Fruit fly (Drosophila melanogaster) whole organism, embryonic: Measurements from ENCODE around the gene PMP34.
A peak's percentile ranks its signal among the peaks of the same experiment; 100 is the strongest.

Source experiments
- BtbVII ChIP-seq: fragments of 200-800 bp; sonication (Bioruptor generic); optimal IDR thresholded peaks from 3 replicates; lab custom pipeline; 2017; ENCODE audit warnings: missing biosample characterization, mild to moderate bottlenecking, missing genetic modification characterization
- CG10366 ChIP-seq: fragments of 200-800 bp; sonication (Bioruptor generic); IDR thresholded peaks from 2 replicates; pipeline ENCODE4 v1.3.6; 2022; ENCODE audit warnings: missing biosample characterization, missing genetic modification characterization
- CG11695 ChIP-seq: fragments of 200-800 bp; sonication (Bioruptor generic); IDR thresholded peaks from 3 replicates; pipeline ENCODE4 v1.3.6; 2022; ENCODE audit warnings: missing biosample characterization, missing genetic modification characterization
- CG13296 ChIP-seq: fragments of 200-800 bp; sonication (Bioruptor generic); optimal IDR thresholded peaks from 3 replicates; lab custom pipeline; 2018; ENCODE audit warnings: missing biosample characterization, mild to moderate bottlenecking, missing genetic modification characterization
- CG14710 ChIP-seq: fragments of 200-800 bp; sonication (Bioruptor generic); optimal IDR thresholded peaks from 3 replicates; lab custom pipeline; 2019; ENCODE audit warnings: missing biosample characterization, mild to moderate bottlenecking, missing genetic modification characterization, moderate library complexity
- CG15011 ChIP-seq: fragments of 200-800 bp; sonication (Bioruptor generic); optimal IDR thresholded peaks from 3 replicates; lab custom pipeline; 2018; ENCODE audit warnings: missing biosample characterization, mild to moderate bottlenecking, missing genetic modification characterization
- CG15479 ChIP-seq: fragments of 200-800 bp; sonication (Bioruptor generic); optimal IDR thresholded peaks from 3 replicates; lab custom pipeline; 2019; ENCODE audit warnings: missing biosample characterization, mild to moderate bottlenecking, missing genetic modification characterization, moderate library complexity
- CG15696 ChIP-seq: fragments of 200-800 bp; sonication (Bioruptor generic); optimal IDR thresholded peaks from 2 replicates; lab custom pipeline; 2019; ENCODE audit warnings: missing biosample characterization, mild to moderate bottlenecking, missing genetic modification characterization, moderate library complexity
- CG17328 ChIP-seq: fragments of 200-800 bp; sonication (Bioruptor generic); IDR thresholded peaks from 2 replicates; pipeline ENCODE4 v1.3.6; 2022; ENCODE audit warnings: missing biosample characterization, missing genetic modification characterization
- CG17612 ChIP-seq: fragments of 200-800 bp; sonication (Bioruptor generic); IDR thresholded peaks from 2 replicates; pipeline ENCODE4 v1.3.6; 2022; ENCODE audit warnings: missing biosample characterization, missing genetic modification characterization
- CG17802 ChIP-seq: fragments of 200-800 bp; sonication (Bioruptor generic); optimal IDR thresholded peaks from 2 replicates; lab custom pipeline; 2018; ENCODE audit warnings: missing biosample characterization, mild to moderate bottlenecking, missing genetic modification characterization, moderate library complexity
- CG2116 ChIP-seq: fragments of 200-800 bp; sonication (Bioruptor generic); optimal IDR thresholded peaks from 3 replicates; lab custom pipeline; 2018; ENCODE audit warnings: missing biosample characterization, mild to moderate bottlenecking, missing genetic modification characterization
- CG2120 ChIP-seq: fragments of 200-800 bp; sonication (Bioruptor generic); optimal IDR thresholded peaks from 3 replicates; lab custom pipeline; 2016; ENCODE audit warnings: missing biosample characterization, missing genetic modification characterization
- CG30403 ChIP-seq: fragments of 200-800 bp; sonication (Bioruptor generic); optimal IDR thresholded peaks from 3 replicates; lab custom pipeline; 2016; ENCODE audit warnings: missing biosample characterization, missing genetic modification characterization
- CG3281 ChIP-seq: fragments of 200-800 bp; sonication (Bioruptor generic); optimal IDR thresholded peaks from 3 replicates; lab custom pipeline; 2017; ENCODE audit warnings: missing biosample characterization, mild to moderate bottlenecking, missing genetic modification characterization
- CG34376 ChIP-seq: fragments of 200-800 bp; sonication (Bioruptor generic); optimal IDR thresholded peaks from 2 replicates; lab custom pipeline; 2018; ENCODE audit warnings: missing biosample characterization, mild to moderate bottlenecking, missing genetic modification characterization
- CG34422 ChIP-seq: fragments of 200-800 bp; sonication (Bioruptor generic); IDR thresholded peaks from 3 replicates; pipeline ENCODE4 v1.3.6; 2022; ENCODE audit warnings: missing biosample characterization, missing genetic modification characterization
- CG3847 ChIP-seq: fragments of 200-800 bp; sonication (Bioruptor generic); IDR thresholded peaks from 2 replicates; pipeline ENCODE4 v1.3.6; 2022; ENCODE audit warnings: missing biosample characterization, missing genetic modification characterization
- CG3995 ChIP-seq: fragments of 200-800 bp; sonication (Bioruptor generic); optimal IDR thresholded peaks from 3 replicates; lab custom pipeline; 2016; ENCODE audit warnings: missing biosample characterization, missing genetic modification characterization
- CG4617 ChIP-seq: fragments of 200-800 bp; sonication (Bioruptor generic); optimal IDR thresholded peaks from 3 replicates; lab custom pipeline; 2016; ENCODE audit warnings: missing biosample characterization, missing genetic modification characterization, borderline replicate concordance
- CG4730 ChIP-seq: fragments of 200-800 bp; sonication (Bioruptor generic); IDR thresholded peaks from 2 replicates; pipeline ENCODE4 v1.3.6; 2022; ENCODE audit warnings: missing biosample characterization, missing genetic modification characterization
- CG7357 ChIP-seq: fragments of 200-800 bp; sonication (Bioruptor generic); IDR thresholded peaks from 3 replicates; pipeline ENCODE4 v1.3.6; 2022; ENCODE audit warnings: missing biosample characterization, missing genetic modification characterization
- CG8944 ChIP-seq: fragments of 200-800 bp; sonication (Bioruptor generic); optimal IDR thresholded peaks from 3 replicates; lab custom pipeline; 2016; ENCODE audit warnings: missing biosample characterization, missing genetic modification characterization
- Chrac-16 ChIP-seq: fragments of 200-800 bp; sonication (Bioruptor generic); optimal IDR thresholded peaks from 3 replicates; lab custom pipeline; 2016; ENCODE audit warnings: missing biosample characterization, missing genetic modification characterization
- Dref ChIP-seq: fragments of 200-800 bp; sonication (Bioruptor generic); IDR thresholded peaks from 2 replicates; pipeline ENCODE4 v1.3.6; 2022; ENCODE audit warnings: missing biosample characterization, missing genetic modification characterization
- Elba2 ChIP-seq: fragments of 200-800 bp; sonication (Bioruptor generic); optimal IDR thresholded peaks from 3 replicates; lab custom pipeline; 2016; ENCODE audit warnings: missing biosample characterization, missing genetic modification characterization
- Ets65A ChIP-seq: fragments of 200-800 bp; sonication (Bioruptor generic); peaks from one replicate; lab custom pipeline; 2016; ENCODE audit warnings: missing biosample characterization, missing genetic modification characterization
- H15 ChIP-seq: fragments of 200-800 bp; sonication (Bioruptor generic); IDR thresholded peaks from 3 replicates; pipeline ENCODE4 v1.3.6; 2022; ENCODE audit warnings: missing biosample characterization, missing genetic modification characterization
- Hsf ChIP-seq: fragments of 200-800 bp; sonication (Bioruptor generic); optimal IDR thresholded peaks from 3 replicates; lab custom pipeline; 2016; ENCODE audit warnings: missing biosample characterization, missing genetic modification characterization
- Sin3A ChIP-seq: fragments of >200 bp; optimal IDR thresholded peaks from 2 replicates; lab custom pipeline; 2018
- Taf1 ChIP-seq: fragments of 200-800 bp; sonication (Bioruptor generic); IDR thresholded peaks from 2 replicates; pipeline ENCODE4 v1.3.6; 2022; ENCODE audit warnings: missing biosample characterization, missing genetic modification characterization
- Xbp1 ChIP-seq: fragments of 200-800 bp; sonication (Bioruptor generic); optimal IDR thresholded peaks from 3 replicates; lab custom pipeline; 2016; ENCODE audit warnings: missing biosample characterization, mild to moderate bottlenecking, missing genetic modification characterization
- YL-1 ChIP-seq: fragments of 200-800 bp; sonication (Bioruptor generic); optimal IDR thresholded peaks from 3 replicates; lab custom pipeline; 2017; ENCODE audit warnings: missing biosample characterization, mild to moderate bottlenecking, missing genetic modification characterization
- amos ChIP-seq: fragments of 200-800 bp; sonication (Bioruptor generic); IDR thresholded peaks from 2 replicates; pipeline ENCODE4 v1.3.6; 2022; ENCODE audit warnings: missing biosample characterization, missing genetic modification characterization; ENCODE audit not compliant: partially characterized antibody
- bigmax ChIP-seq: fragments of 200-800 bp; sonication (Bioruptor generic); optimal IDR thresholded peaks from 2 replicates; lab custom pipeline; 2018; ENCODE audit warnings: missing biosample characterization, mild to moderate bottlenecking, missing genetic modification characterization
- en ChIP-seq: fragments of 200-800 bp; sonication (Bioruptor generic); optimal IDR thresholded peaks from 2 replicates; lab custom pipeline; 2016; ENCODE audit warnings: missing biosample characterization, missing genetic modification characterization
- fd96Cb ChIP-seq: fragments of 200-800 bp; sonication (Bioruptor generic); optimal IDR thresholded peaks from 2 replicates; lab custom pipeline; 2018; ENCODE audit warnings: missing biosample characterization, mild to moderate bottlenecking, missing genetic modification characterization, moderate library complexity
- gro ChIP-seq: fragments of 200-800 bp; sonication (Bioruptor generic); optimal IDR thresholded peaks from 2 replicates; lab custom pipeline; 2016; ENCODE audit warnings: missing biosample characterization, missing genetic modification characterization
- kay ChIP-seq: fragments of 200-800 bp; sonication (Bioruptor generic); optimal IDR thresholded peaks from 2 replicates; lab custom pipeline; 2016; ENCODE audit warnings: missing biosample characterization, missing genetic modification characterization
- maf-S ChIP-seq: fragments of 200-800 bp; sonication (Bioruptor generic); optimal IDR thresholded peaks from 2 replicates; lab custom pipeline; 2016; ENCODE audit warnings: missing biosample characterization, missing genetic modification characterization
- nmo ChIP-seq: fragments of 200-800 bp; sonication (Bioruptor generic); optimal IDR thresholded peaks from 2 replicates; lab custom pipeline; 2018; ENCODE audit warnings: missing biosample characterization, mild to moderate bottlenecking, missing genetic modification characterization, moderate library complexity
- pzg ChIP-seq: fragments of 200-800 bp; sonication (Bioruptor generic); optimal IDR thresholded peaks from 3 replicates; lab custom pipeline; 2018; ENCODE audit warnings: missing biosample characterization, mild to moderate bottlenecking, missing genetic modification characterization, moderate library complexity
- ranshi ChIP-seq: fragments of 200-800 bp; sonication (Bioruptor generic); IDR thresholded peaks from 2 replicates; pipeline ENCODE4 v1.3.6; 2022; ENCODE audit warnings: missing biosample characterization, missing genetic modification characterization
- sens ChIP-seq: fragments of 200-800 bp; sonication (Bioruptor generic); peaks from one replicate; lab custom pipeline; 2016; ENCODE audit warnings: missing biosample characterization, missing genetic modification characterization
- slbo ChIP-seq: fragments of 200-800 bp; sonication (Bioruptor generic); IDR thresholded peaks from 2 replicates; pipeline ENCODE4 v1.3.6; 2022; ENCODE audit warnings: missing biosample characterization, missing genetic modification characterization
- sob ChIP-seq: fragments of 200-800 bp; sonication (Bioruptor generic); IDR thresholded peaks from 2 replicates; pipeline ENCODE4 v1.3.6; 2022; ENCODE audit warnings: missing biosample characterization, missing genetic modification characterization
- ssp ChIP-seq: fragments of 200-800 bp; sonication (Bioruptor generic); IDR thresholded peaks from 2 replicates; pipeline ENCODE4 v1.3.6; 2022; ENCODE audit warnings: missing biosample characterization, missing genetic modification characterization
- sug ChIP-seq: fragments of 200-800 bp; optimal IDR thresholded peaks from 2 replicates; lab custom pipeline; 2019; ENCODE audit warnings: missing biosample characterization, mild to moderate bottlenecking, missing genetic modification characterization, moderate library complexity
- unc-4 ChIP-seq: fragments of 200-800 bp; sonication (Bioruptor generic); IDR thresholded peaks from 2 replicates; pipeline ENCODE4 v1.3.6; 2022; ENCODE audit warnings: missing biosample characterization, missing genetic modification characterization; ENCODE audit not compliant: partially characterized antibody
- vvl ChIP-seq: fragments of 200-800 bp; sonication (Bioruptor generic); IDR thresholded peaks from 2 replicates; pipeline ENCODE4 v1.3.6; 2022; ENCODE audit warnings: missing biosample characterization, missing genetic modification characterization
- zf30C ChIP-seq: fragments of 200-800 bp; sonication (Bioruptor generic); optimal IDR thresholded peaks from 3 replicates; lab custom pipeline; 2018; ENCODE audit warnings: missing biosample characterization, mild to moderate bottlenecking, missing genetic modification characterization
- zfh1 ChIP-seq: fragments of 200-800 bp; sonication (Bioruptor generic); IDR thresholded peaks from 3 replicates; pipeline ENCODE4 v1.3.6; 2022; ENCODE audit warnings: missing biosample characterization, missing genetic modification characterization

PMP34 gene

dm6 chr3L:4292120-4292697 is 26.3 kb upstream of the PMP34 start, which contains the start of the genes CG15012 and Fdx2 (continued):
- TF ChIP-seq CG30403 (GFP tag; lab: Kevin White, UChicago) (no peak), en (no peak), fd96Cb (tag; lab: Kevin White, UChicago) (no peak), CG15479 (GFP tag; lab: Kevin White, UChicago) (no peak), CG4730 (GFP tag; lab: Robert Waterston, UW) (no peak), CG10366 (peak; percentile 44), zf30C (GFP tag; lab: Kevin White, UChicago) (no peak), zfh1 (GFP tag; lab: Robert Waterston, UW) (peak; percentile 27; the same call in 1 of the 3 replicates), BtbVII (no peak), CG13296 (GFP tag; lab: Kevin White, UChicago) (no peak), CG11695 (GFP tag; lab: Robert Waterston, UW) (0 out of 3 replicates have a peak, but pooled peaks have one; percentile 18), ssp (peak; percentile 92), CG17612 (no peak), CG17802 (tag; lab: Kevin White, UChicago) (peak; percentile 88), Ets65A (peak; percentile 77), unc-4 (GFP tag; lab: Robert Waterston, UW) (peak; percentile 29; the same call in 1 of the 2 replicates), CG8944 (GFP tag; lab: Kevin White, UChicago) (peak; percentile 34), CG4617 (peak; percentile 96), kay (GFP tag; lab: Kevin White, UChicago) (peak; percentile 28), maf-S (GFP tag; lab: Kevin White, UChicago) (no peak), CG34422 (no peak), CG3281 (peak; percentile 71), Dref (peak; percentile 33; the same call in 1 of the 2 replicates), Hsf (GFP tag; lab: Kevin White, UChicago) (peak; percentile 34), Chrac-16 (GFP tag; lab: Kevin White, UChicago) (peak; percentile 1), CG34376 (GFP tag; lab: Kevin White, UChicago) (peak; percentile 41), Taf1 (no peak), nmo (GFP tag; lab: Kevin White, UChicago) (peak; percentile 71), Sin3A (lab: Kevin White, UChicago) (peak; percentile 82), pzg (GFP tag; lab: Kevin White, UChicago) (peak; percentile 91), CG2116 (GFP tag; lab: Kevin White, UChicago) (peak; percentile 97), CG15696 (tag; lab: Kevin White, UChicago) (peak; percentile 21), Xbp1 (GFP tag; lab: Kevin White, UChicago) (peak; percentile 42), CG17328 (GFP tag; lab: Robert Waterston, UW) (no peak), bigmax (no peak), YL-1 (GFP tag; lab: Kevin White, UChicago) (peak; percentile 93), gro (peak; percentile 46), slbo (GFP tag; lab: Robert Waterston, UW) (peak; percentile 29; the same call in 1 of the 2 replicates), ranshi (GFP tag; lab: Robert Waterston, UW) (no peak), CG3995 (GFP tag; lab: Kevin White, UChicago) (peak; percentile 44), Elba2 (GFP tag; lab: Kevin White, UChicago) (no peak), CG2120 (peak; percentile 46), H15 (GFP tag; lab: Robert Waterston, UW) (no peak), CG15011 (no peak), vvl (GFP tag; lab: Robert Waterston, UW) (peak; percentile 59), amos (GFP tag; lab: Robert Waterston, UW) (no peak), sens (GFP tag; lab: Kevin White, UChicago) (peak; percentile 89), CG14710 (tag; lab: Kevin White, UChicago) (peak; percentile 91), sug (tag; lab: Kevin White, UChicago) (peak; percentile 27), sob (no peak), CG7357 (GFP tag; lab: Robert Waterston, UW) (peak; percentile 98), CG3847 (GFP tag; lab: Robert Waterston, UW) (peak; percentile 43)
